Worm (Caenorhabditis elegans): ENCODE results near the gene ttr-26.

ce11 chrV:18564786-18565185 is 4.7 kb upstream of the ttr-26 start, which contains the start of gene srg-34:
- TF ChIP-seq daf-16 (GFP tag; optimal IDR thresholded peaks at IDR 0.05) = no peak
- TF ChIP-seq daf-16 (tag; optimal IDR thresholded peaks at IDR 0.05) = no peak
- no peak for TF ChIP-seq attf-4 (tag; optimal IDR thresholded peaks at IDR 0.05)
- TF ChIP-seq madf-5 (GFP tag; IDR thresholded peaks at IDR 0.05) = no peak
- no peak for TF ChIP-seq ceh-82 (tag; optimal IDR thresholded peaks at IDR 0.05)
- no peak for TF ChIP-seq ceh-62 (tag; optimal IDR thresholded peaks at IDR 0.05)
- no peak for TF ChIP-seq mdl-1 (tag; optimal IDR thresholded peaks at IDR 0.05)
- no peak for TF ChIP-seq unc-130 (GFP tag; optimal IDR thresholded peaks at IDR 0.05)
- TF ChIP-seq zag-1 (tag; optimal IDR thresholded peaks at IDR 0.05) = no peak
- TF ChIP-seq mxl-3 (GFP tag; optimal IDR thresholded peaks at IDR 0.05) = no peak
- no peak for TF ChIP-seq unc-39 (tag; optimal IDR thresholded peaks at IDR 0.05)
- TF ChIP-seq php-3 (GFP tag; IDR thresholded peaks at IDR 0.05) = no peak
- no peak for TF ChIP-seq ama-1 (optimal IDR thresholded peaks at IDR 0.05)
